Fruit fly (Drosophila melanogaster) whole organism, adult: ENCODE measurements around the gene CG2017.

Experiments used
- CG11617 ChIP-seq: fragments of 200-800 bp; sonication (Bioruptor generic); optimal IDR thresholded peaks from 2 replicates; lab custom pipeline; 2017; ENCODE audit warnings: mild to moderate bottlenecking, missing biosample characterization, missing genetic modification reagents, missing genetic modification characterization
- CG14711 ChIP-seq: fragments of 200-800 bp; sonication (Bioruptor generic); optimal IDR thresholded peaks from 2 replicates; lab custom pipeline; 2018; ENCODE audit warnings: missing biosample characterization, mild to moderate bottlenecking, missing genetic modification characterization, moderate library complexity
- CG7101 ChIP-seq: fragments of 200-800 bp; sonication (Bioruptor generic); optimal IDR thresholded peaks from 2 replicates; lab custom pipeline; 2018; ENCODE audit warnings: missing biosample characterization, mild to moderate bottlenecking, missing genetic modification characterization, moderate library complexity
- Clk ChIP-seq: fragments of 200-800 bp; sonication (Bioruptor generic); optimal IDR thresholded peaks from 2 replicates; lab custom pipeline; 2017; ENCODE audit warnings: missing biosample characterization, missing genetic modification characterization

dm6 chr3R:5836536-5836935, 25.7 kb downstream of the CG2017 start:
- TF ChIP-seq CG7101, result no peak
- TF ChIP-seq CG14711, result no peak
- no peak for TF ChIP-seq Clk (GFP tag; lab: Kevin White, UChicago)
- no peak for TF ChIP-seq CG11617 (GFP tag; lab: Kevin White, UChicago)
